Worm (Caenorhabditis elegans): ENCODE results near the gene gipc-2.
A peak's percentile ranks its signal among the peaks of the same experiment; 100 is the strongest.
"Not testable (repeated sequence)": the region's sequence is repeated elsewhere in the genome, so short reads cannot be mapped to it uniquely, and the experiment has no call there.

The gipc-2 gene

ce11 chrIV:10042881-10043280, 15.4 kb upstream of the gipc-2 start, which contains the start of gene frk-1:
Gene frk-1, plus strand, starts transcription at chrIV:10043181.
- TF ChIP-seq duxl-1 (tag; optimal IDR thresholded peaks at IDR 0.05; ENCODE audit: poor library complexity) = no peak
- peak; percentile 73 for TF ChIP-seq aha-1 (tag)

- TF ChIP-seq dve-1 (tag; optimal IDR thresholded peaks at IDR 0.05; ENCODE audit: insufficient read depth) = no peak
- no peak for TF ChIP-seq R02D3.7 (tag; optimal IDR thresholded peaks at IDR 0.05)
- TF ChIP-seq zip-11 (GFP tag; IDR thresholded peaks at IDR 0.05) = no peak
- no peak for TF ChIP-seq nhr-28 (tag; optimal IDR thresholded peaks at IDR 0.05)
- TF ChIP-seq T20F7.1 (GFP tag; optimal IDR thresholded peaks at IDR 0.05) = no peak
- no peak for TF ChIP-seq ceh-62 (tag; optimal IDR thresholded peaks at IDR 0.05)
- no peak for TF ChIP-seq lsy-2 (tag; optimal IDR thresholded peaks at IDR 0.05)
- TF ChIP-seq fkh-10 (GFP tag; optimal IDR thresholded peaks at IDR 0.05) = no peak
- no peak for TF ChIP-seq dmd-9 (GFP tag; IDR thresholded peaks at IDR 0.05)
Measured at ce11 chrIV:10040803-10041202, 13.3 kb upstream of the gipc-2 start, which contains the start of gene dhs-31. Gene dhs-31, minus strand, starts transcription at chrIV:10040903.

DNA sequence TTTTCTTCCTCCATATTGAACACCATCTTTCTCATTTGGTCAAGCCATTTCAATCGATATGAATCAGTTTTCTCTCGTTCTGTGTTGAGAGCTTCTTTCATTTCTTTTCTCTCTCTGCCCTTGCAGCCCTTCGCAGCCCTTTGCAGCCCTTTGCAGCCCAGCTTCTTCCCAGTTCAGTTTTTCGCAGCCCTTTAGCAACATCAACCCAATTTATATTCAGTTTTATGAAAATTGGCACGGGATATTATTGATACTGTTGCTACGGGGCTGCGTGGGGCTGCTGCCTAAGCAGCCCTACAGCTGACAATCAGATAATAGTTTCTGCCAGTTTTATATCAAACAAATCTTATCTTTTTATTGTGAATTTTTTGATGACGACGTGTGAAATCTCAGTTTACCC, 9.5 kb upstream of the gipc-2 start, which contains the start of gene F44D12.10:
Gene F44D12.10, minus strand, starts transcription at position 101 of the 400 bp plus-strand sequence.
- no peak for TF ChIP-seq ceh-20 (GFP tag; IDR thresholded peaks at IDR 0.05)
- no peak for TF ChIP-seq spr-3 (GFP tag; optimal IDR thresholded peaks at IDR 0.05)
- no peak for TF ChIP-seq egl-43 (GFP tag; IDR thresholded peaks at IDR 0.05)
- TF ChIP-seq daf-8 (GFP tag; IDR thresholded peaks at IDR 0.05) = no peak
- TF ChIP-seq daf-19 (GFP tag; conservative IDR thresholded peaks at IDR 0.05) = no peak
- no peak for TF ChIP-seq pqm-1 (tag; optimal IDR thresholded peaks at IDR 0.05)
- TF ChIP-seq Y48G9A.11 (GFP tag; IDR thresholded peaks at IDR 0.05) = no peak
- no peak for TF ChIP-seq lin-13 (GFP tag; optimal IDR thresholded peaks at IDR 0.05)
- no peak for TF ChIP-seq spr-1 (tag; optimal IDR thresholded peaks at IDR 0.05)
- TF ChIP-seq madf-5 (GFP tag; IDR thresholded peaks at IDR 0.05) = no peak
- no peak for TF ChIP-seq Y75B8A.6 (GFP tag; IDR thresholded peaks at IDR 0.05)
- no peak for TF ChIP-seq nhr-111 (GFP tag; optimal IDR thresholded peaks at IDR 0.05)
- no peak for TF ChIP-seq nhr-77 (tag; optimal IDR thresholded peaks at IDR 0.05)
- TF ChIP-seq pha-4 (GFP tag; IDR thresholded peaks at IDR 0.05) = no peak
- TF ChIP-seq pha-4 (tag; optimal IDR thresholded peaks at IDR 0.05) = no peak
- no peak for TF ChIP-seq nhr-42 (GFP tag; IDR thresholded peaks at IDR 0.05)
- no peak for TF ChIP-seq egl-27 (tag; optimal IDR thresholded peaks at IDR 0.05)
- TF ChIP-seq aha-1 (tag) = no peak
- no peak for TF ChIP-seq hif-1 (tag; optimal IDR thresholded peaks at IDR 0.05)

ce11 chrIV:10033053-10033452, 5.6 kb upstream of the gipc-2 start, which contains the start of gene F44D12.6:
Gene F44D12.6, plus strand, starts transcription at chrIV:10033353.
- TF ChIP-seq nhr-76 (tag; optimal IDR thresholded peaks at IDR 0.05) = no peak
- TF ChIP-seq dpl-1 (GFP tag; optimal IDR thresholded peaks at IDR 0.05) = no peak
- no peak for TF ChIP-seq F49E8.2 (tag; optimal IDR thresholded peaks at IDR 0.05; ENCODE audit: borderline replicate concordance)
- TF ChIP-seq ZK546.5 (tag; optimal IDR thresholded peaks at IDR 0.05) = no peak
- no peak for TF ChIP-seq nhr-48 (tag; optimal IDR thresholded peaks at IDR 0.05)
- TF ChIP-seq dve-1 (tag; optimal IDR thresholded peaks at IDR 0.05; ENCODE audit: insufficient read depth) = no peak
- TF ChIP-seq mdl-1 (tag; optimal IDR thresholded peaks at IDR 0.05) = no peak
- no peak for TF ChIP-seq ztf-7 (tag; optimal IDR thresholded peaks at IDR 0.05)
- no peak for TF ChIP-seq T20F7.1 (GFP tag; optimal IDR thresholded peaks at IDR 0.05)

- TF ChIP-seq unc-62 (GFP tag; optimal IDR thresholded peaks at IDR 0.05 in 1 of 2); unc-62 (tag; optimal IDR thresholded peaks at IDR 0.05); fkh-10 (GFP tag; optimal IDR thresholded peaks at IDR 0.05); nhr-237 (tag; optimal IDR thresholded peaks at IDR 0.05): not testable (repeated sequence)
Measured at ce11 chrIV:10028779-10029178, 1.3 kb upstream of the gipc-2 start, which contains the start of the genes F44D12.16 and msd-2. Gene F44D12.16, plus strand, starts transcription at chrIV:10029079. Gene msd-2, plus strand, starts transcription at chrIV:10029083.

All from whole organism, L4 larva.